Fruit fly (Drosophila melanogaster) whole organism, embryonic: ENCODE measurements around the gene nAChRalpha7.

Experiments
- Abd-B ChIP-seq: fragments of 200-800 bp; sonication (Bioruptor generic); optimal IDR thresholded peaks from 2 replicates; lab custom pipeline; 2018; ENCODE audit warnings: missing biosample characterization, mild to moderate bottlenecking, missing genetic modification characterization, moderate library complexity
- Bteb2 ChIP-seq: fragments of 200-800 bp; sonication (Bioruptor generic); optimal IDR thresholded peaks from 2 replicates; lab custom pipeline; 2016; ENCODE audit warnings: missing biosample characterization, missing genetic modification characterization
- CG10321 ChIP-seq: fragments of 200-800 bp; sonication (Bioruptor generic); IDR thresholded peaks from 2 replicates; pipeline ENCODE4 v1.3.6; 2022; ENCODE audit warnings: missing biosample characterization, missing genetic modification characterization
- CG10565 ChIP-seq: fragments of 200-800 bp; sonication (Bioruptor generic); optimal IDR thresholded peaks from 3 replicates; lab custom pipeline; 2016; ENCODE audit warnings: missing biosample characterization, mild to moderate bottlenecking, missing genetic modification characterization
- CG10654 ChIP-seq: fragments of 200-800 bp; sonication (Bioruptor generic); optimal IDR thresholded peaks from 2 replicates; lab custom pipeline; 2016; ENCODE audit warnings: missing biosample characterization, missing genetic modification characterization
- CG11247 ChIP-seq: fragments of 200-800 bp; sonication (Bioruptor generic); IDR thresholded peaks from 2 replicates; pipeline ENCODE4 v1.3.6; 2022; ENCODE audit warnings: missing biosample characterization, missing genetic modification characterization
- CG12299 ChIP-seq: fragments of 200-800 bp; sonication (Bioruptor generic); optimal IDR thresholded peaks from 2 replicates; lab custom pipeline; 2018; ENCODE audit warnings: missing biosample characterization, mild to moderate bottlenecking, missing genetic modification characterization
- CG15479 ChIP-seq: fragments of 200-800 bp; sonication (Bioruptor generic); optimal IDR thresholded peaks from 3 replicates; lab custom pipeline; 2019; ENCODE audit warnings: missing biosample characterization, mild to moderate bottlenecking, missing genetic modification characterization, moderate library complexity
- CG1647 ChIP-seq: fragments of 200-800 bp; sonication (Bioruptor generic); optimal IDR thresholded peaks from 3 replicates; lab custom pipeline; 2016; ENCODE audit warnings: missing biosample characterization, missing genetic modification characterization
- CG18599 ChIP-seq: fragments of 200-800 bp; sonication (Bioruptor generic); optimal IDR thresholded peaks from 3 replicates; lab custom pipeline; 2017; ENCODE audit warnings: missing biosample characterization, missing genetic modification characterization, mild to moderate bottlenecking, moderate library complexity, missing genetic modification reagents
- CG2678 ChIP-seq: fragments of 200-800 bp; sonication (Bioruptor generic); optimal IDR thresholded peaks from 3 replicates; lab custom pipeline; 2019; ENCODE audit warnings: missing biosample characterization, mild to moderate bottlenecking, missing genetic modification characterization, moderate library complexity
- CG3163 ChIP-seq: fragments of 200-800 bp; sonication (Bioruptor generic); optimal IDR thresholded peaks from 3 replicates; lab custom pipeline; 2016; ENCODE audit warnings: missing biosample characterization, missing genetic modification characterization
- CG4282 ChIP-seq: fragments of 200-800 bp; sonication (Bioruptor generic); optimal IDR thresholded peaks from 2 replicates; lab custom pipeline; 2016; ENCODE audit warnings: missing biosample characterization, missing genetic modification characterization
- CG4360 ChIP-seq: fragments of 200-800 bp; sonication (Bioruptor generic); IDR thresholded peaks from 2 replicates; pipeline ENCODE4 v1.3.6; 2022; ENCODE audit warnings: missing biosample characterization, missing genetic modification characterization
- CG5245 ChIP-seq: fragments of 200-800 bp; sonication (Bioruptor generic); optimal IDR thresholded peaks from 3 replicates; lab custom pipeline; 2016; ENCODE audit warnings: missing biosample characterization, missing genetic modification characterization
- CG6272 ChIP-seq: fragments of 200-800 bp; sonication (Bioruptor generic); IDR thresholded peaks from 2 replicates; pipeline ENCODE4 v1.3.6; 2022; ENCODE audit warnings: missing biosample characterization, missing genetic modification characterization
- CG7839 ChIP-seq: fragments of 200-800 bp; sonication (Bioruptor generic); optimal IDR thresholded peaks from 3 replicates; lab custom pipeline; 2018; ENCODE audit warnings: missing biosample characterization, mild to moderate bottlenecking, missing genetic modification characterization, moderate library complexity
- CG7928 ChIP-seq: fragments of 200-800 bp; sonication (Bioruptor generic); optimal IDR thresholded peaks from 2 replicates; lab custom pipeline; 2017; ENCODE audit warnings: missing biosample characterization, mild to moderate bottlenecking, missing genetic modification characterization
- CG8281 ChIP-seq: fragments of 200-800 bp; sonication (Bioruptor generic); optimal IDR thresholded peaks from 2 replicates; lab custom pipeline; 2018; ENCODE audit warnings: missing biosample characterization, mild to moderate bottlenecking, missing genetic modification characterization, moderate library complexity
- CG9437 ChIP-seq: fragments of 200-800 bp; sonication (Bioruptor generic); optimal IDR thresholded peaks from 2 replicates; lab custom pipeline; 2018; ENCODE audit warnings: missing biosample characterization, mild to moderate bottlenecking, missing genetic modification characterization
- Dad ChIP-seq: fragments of 200-800 bp; sonication (Bioruptor generic); optimal IDR thresholded peaks from 3 replicates; lab custom pipeline; 2016; ENCODE audit warnings: missing biosample characterization, missing genetic modification characterization
- Dll ChIP-seq: fragments of 200-800 bp; sonication (Bioruptor generic); IDR thresholded peaks from 4 replicates; pipeline ENCODE4 v1.3.6; 2022; ENCODE audit warnings: missing biosample characterization, missing genetic modification characterization; ENCODE audit not compliant: partially characterized antibody
- Dref ChIP-seq: fragments of 200-800 bp; sonication (Bioruptor generic); IDR thresholded peaks from 2 replicates; pipeline ENCODE4 v1.3.6; 2022; ENCODE audit warnings: missing biosample characterization, missing genetic modification characterization
- Poxn ChIP-seq: fragments of 200-800 bp; sonication (Bioruptor generic); IDR thresholded peaks from 2 replicates; pipeline ENCODE4 v1.3.6; 2022; ENCODE audit warnings: missing biosample characterization, missing genetic modification characterization
- Trl ChIP-seq, 3 experiments: fragments of >200 bp in 2 of 3; fragments of 200-800 bp in 1 of 3; sonication (Bioruptor generic) in 1 of 3; optimal IDR thresholded peaks; 2 replicates in 1 of 3; 3 replicates in 2 of 3; lab custom pipeline; 2016 to 2017; ENCODE audit warnings: missing biosample characterization in 1 of 3, missing genetic modification characterization in 1 of 3
- amos ChIP-seq: fragments of 200-800 bp; sonication (Bioruptor generic); IDR thresholded peaks from 2 replicates; pipeline ENCODE4 v1.3.6; 2022; ENCODE audit warnings: missing biosample characterization, missing genetic modification characterization; ENCODE audit not compliant: partially characterized antibody
- ap ChIP-seq: fragments of 200-800 bp; sonication (Bioruptor generic); IDR thresholded peaks from 2 replicates; pipeline ENCODE4 v1.3.6; 2022; ENCODE audit warnings: missing biosample characterization, missing genetic modification characterization
- ara ChIP-seq: fragments of 200-800 bp; sonication (Bioruptor generic); IDR thresholded peaks from 2 replicates; pipeline ENCODE4 v1.3.6; 2022; ENCODE audit warnings: missing biosample characterization, missing genetic modification characterization
- ash1 ChIP-seq: fragments of 200-800 bp; sonication (Bioruptor generic); optimal IDR thresholded peaks from 2 replicates; lab custom pipeline; 2018; ENCODE audit warnings: missing biosample characterization, mild to moderate bottlenecking, missing genetic modification characterization
- cad ChIP-seq: fragments of >200 bp; optimal IDR thresholded peaks from 2 replicates; lab custom pipeline; 2017; ENCODE audit warnings: missing biosample characterization, missing genetic modification characterization
- ci ChIP-seq: fragments of 200-800 bp; sonication (Bioruptor generic); IDR thresholded peaks from 3 replicates; pipeline ENCODE4 v1.3.6; 2022; ENCODE audit warnings: missing biosample characterization, missing genetic modification characterization
- dimm ChIP-seq: fragments of 200-800 bp; sonication (Bioruptor generic); IDR thresholded peaks from 2 replicates; pipeline ENCODE4 v1.3.6; 2022; ENCODE audit warnings: missing biosample characterization, missing genetic modification characterization
- eyg ChIP-seq: fragments of 200-800 bp; sonication (Bioruptor generic); optimal IDR thresholded peaks from 3 replicates; lab custom pipeline; 2016; ENCODE audit warnings: missing biosample characterization, missing genetic modification characterization
- fu2 ChIP-seq: fragments of 200-800 bp; sonication (Bioruptor generic); optimal IDR thresholded peaks from 2 replicates; lab custom pipeline; 2016; ENCODE audit warnings: missing biosample characterization, missing genetic modification characterization
- gsb-n ChIP-seq: fragments of 200-800 bp; sonication (Bioruptor generic); optimal IDR thresholded peaks from 3 replicates; lab custom pipeline; 2018; ENCODE audit warnings: missing biosample characterization, mild to moderate bottlenecking, missing genetic modification characterization
- hb ChIP-seq: fragments of 200-800 bp; sonication (Bioruptor generic); IDR thresholded peaks from 3 replicates; pipeline ENCODE4 v1.3.6; 2022; ENCODE audit warnings: missing biosample characterization, missing genetic modification characterization; ENCODE audit not compliant: partially characterized antibody
- hkb ChIP-seq, 2 experiments: fragments of 200-800 bp in 1 of 2; fragments of >200 bp in 1 of 2; sonication (Bioruptor generic) in 1 of 2; IDR thresholded peaks in 1 of 2; optimal IDR thresholded peaks in 1 of 2; 2 replicates each; pipeline versions ENCODE4 v1.3.6 to Lab custom; 2017 to 2022; ENCODE audit warnings: missing biosample characterization in 1 of 2, missing genetic modification characterization in 1 of 2
- lab ChIP-seq: fragments of 200-800 bp; sonication (Bioruptor generic); optimal IDR thresholded peaks from 3 replicates; lab custom pipeline; 2017; ENCODE audit warnings: missing biosample characterization, missing genetic modification characterization, mild to moderate bottlenecking, moderate library complexity, missing genetic modification reagents
- lov ChIP-seq, 2 experiments: fragments of 200-800 bp in 1 of 2; fragments of >200 bp in 1 of 2; sonication (Bioruptor generic) in 1 of 2; IDR thresholded peaks in 1 of 2; optimal IDR thresholded peaks in 1 of 2; 2 replicates in 1 of 2; 3 replicates in 1 of 2; pipeline versions ENCODE4 v1.3.6 to Lab custom; 2017 to 2022; ENCODE audit warnings: missing biosample characterization in 1 of 2, missing genetic modification characterization in 1 of 2
- mirr ChIP-seq: fragments of 200-800 bp; sonication (Bioruptor generic); optimal IDR thresholded peaks from 3 replicates; lab custom pipeline; 2018; ENCODE audit warnings: missing biosample characterization, mild to moderate bottlenecking, missing genetic modification characterization
- mld ChIP-seq: fragments of 200-800 bp; sonication (Bioruptor generic); IDR thresholded peaks from 3 replicates; pipeline ENCODE4 v1.3.6; 2022; ENCODE audit warnings: missing biosample characterization, missing genetic modification characterization; ENCODE audit not compliant: partially characterized antibody
- nau ChIP-seq: fragments of 200-800 bp; sonication (Bioruptor generic); optimal IDR thresholded peaks from 3 replicates; lab custom pipeline; 2017; ENCODE audit warnings: missing biosample characterization, mild to moderate bottlenecking, missing genetic modification characterization, missing genetic modification reagents
- p53 ChIP-seq: fragments of 200-800 bp; sonication (Bioruptor generic); optimal IDR thresholded peaks from 2 replicates; lab custom pipeline; 2016; ENCODE audit warnings: missing biosample characterization, missing genetic modification characterization
- pita ChIP-seq: fragments of 200-800 bp; sonication (Bioruptor generic); optimal IDR thresholded peaks from 2 replicates; lab custom pipeline; 2017; ENCODE audit warnings: missing biosample characterization, mild to moderate bottlenecking, missing genetic modification characterization
- pnt ChIP-seq: fragments of 200-800 bp; sonication (Bioruptor generic); optimal IDR thresholded peaks from 3 replicates; lab custom pipeline; 2016; ENCODE audit warnings: missing biosample characterization, missing genetic modification characterization
- pros ChIP-seq: fragments of 200-800 bp; sonication (Bioruptor generic); optimal IDR thresholded peaks from 3 replicates; lab custom pipeline; 2019; ENCODE audit warnings: missing biosample characterization, mild to moderate bottlenecking, missing genetic modification characterization, moderate library complexity
- row ChIP-seq: fragments of 200-800 bp; sonication (Bioruptor generic); IDR thresholded peaks from 3 replicates; pipeline ENCODE4 v1.3.6; 2022; ENCODE audit warnings: missing biosample characterization, missing genetic modification characterization
- slbo ChIP-seq: fragments of 200-800 bp; sonication (Bioruptor generic); IDR thresholded peaks from 2 replicates; pipeline ENCODE4 v1.3.6; 2022; ENCODE audit warnings: missing biosample characterization, missing genetic modification characterization
- yki ChIP-seq: fragments of >200 bp; optimal IDR thresholded peaks from 3 replicates; lab custom pipeline; 2018

The nAChRalpha7 gene

dm6 chrX:19307810-19308456, 40.3 kb downstream of the nAChRalpha7 start, which contains the start of gene CG8051 (continued):
- TF ChIP-seq ci (GFP tag; lab: Robert Waterston, UW) (no peak), pnt (no peak), CG15479 (GFP tag; lab: Kevin White, UChicago) (peak; percentile 68), CG5245 (no peak), ash1 (GFP tag; lab: Kevin White, UChicago) (no peak), pita (GFP tag; lab: Kevin White, UChicago) (no peak), yki (lab: Kevin White, UChicago) (no peak), pros (GFP tag; lab: Kevin White, UChicago) (no peak), CG1647 (GFP tag; lab: Kevin White, UChicago) (no peak), gsb-n (tag; lab: Kevin White, UChicago) (no peak), slbo (GFP tag; lab: Robert Waterston, UW) (no peak; the same call in 1 of the 2 replicates), Trl (optimal IDR thresholded peaks at IDR 0.05; lab: Kevin White, UChicago) (no peak), Trl (GFP tag; optimal IDR thresholded peaks at IDR 0.05; lab: Kevin White, UChicago) (peak; percentile 9), Bteb2 (GFP tag; lab: Kevin White, UChicago) (no peak), CG8281 (tag; lab: Kevin White, UChicago) (no peak), CG10565 (GFP tag; lab: Kevin White, UChicago) (no peak), cad (no peak), dimm (GFP tag; lab: Robert Waterston, UW) (no peak), lov (optimal IDR thresholded peaks at IDR 0.05; lab: Kevin White, UChicago) (no peak), lov (GFP tag; IDR thresholded peaks at IDR 0.05; lab: Robert Waterston, UW) (no peak), Poxn (GFP tag; lab: Robert Waterston, UW) (no peak), CG3163 (peak; percentile 8), CG2678 (peak; percentile 30), lab (peak; percentile 68), p53 (GFP tag; lab: Kevin White, UChicago) (no peak), ap (no peak), eyg (no peak), mirr (peak; percentile 84), CG7839 (tag; lab: Kevin White, UChicago) (no peak), Dref (no peak), row (GFP tag; lab: Robert Waterston, UW) (peak; percentile 66), hkb (optimal IDR thresholded peaks at IDR 0.05; lab: Kevin White, UChicago) (no peak), hkb (GFP tag; IDR thresholded peaks at IDR 0.05; lab: Robert Waterston, UW) (no peak), CG12299 (tag; lab: Kevin White, UChicago) (no peak), CG6272 (GFP tag; lab: Robert Waterston, UW) (no peak), CG4282 (no peak), mld (GFP tag; lab: Robert Waterston, UW) (no peak), CG10321 (GFP tag; lab: Robert Waterston, UW) (no peak), CG10654 (GFP tag; lab: Kevin White, UChicago) (no peak), CG4360 (GFP tag; lab: Robert Waterston, UW) (peak; percentile 71; the same call in 1 of the 2 replicates), fu2 (GFP tag; lab: Kevin White, UChicago) (no peak), ara (GFP tag; lab: Robert Waterston, UW) (no peak), Dad (GFP tag; lab: Kevin White, UChicago) (peak; percentile 15), nau (peak; percentile 33), Dll (GFP tag; lab: Robert Waterston, UW) (no peak), hb (no peak), amos (no peak), CG18599 (GFP tag; lab: Kevin White, UChicago) (no peak), CG11247 (GFP tag; lab: Robert Waterston, UW) (0 out of 2 replicates have a peak, but pooled peaks have one; percentile 28), Abd-B (GFP tag; lab: Kevin White, UChicago) (no peak), CG7928 (GFP tag; lab: Kevin White, UChicago) (no peak), CG9437 (GFP tag; lab: Kevin White, UChicago) (no peak)
